Fruit fly (Drosophila melanogaster) whole organism, embryonic: ENCODE data around the gene Eig71Ei.

ENCODE experiments used
- CG10267 ChIP-seq: fragments of 200-800 bp; sonication (Bioruptor generic); optimal IDR thresholded peaks from 2 replicates; lab custom pipeline; 2018; ENCODE audit warnings: missing biosample characterization, mild to moderate bottlenecking, missing genetic modification characterization, moderate library complexity
- CG10431 ChIP-seq: fragments of 200-800 bp; sonication (Bioruptor generic); optimal IDR thresholded peaks from 3 replicates; lab custom pipeline; 2018; ENCODE audit warnings: missing biosample characterization, mild to moderate bottlenecking, missing genetic modification characterization
- CG12071 ChIP-seq: fragments of 200-800 bp; sonication (Bioruptor generic); optimal IDR thresholded peaks from 3 replicates; lab custom pipeline; 2018; ENCODE audit warnings: missing biosample characterization, mild to moderate bottlenecking, missing genetic modification characterization
- CG12155 ChIP-seq: fragments of 200-800 bp; sonication (Bioruptor generic); optimal IDR thresholded peaks from 3 replicates; lab custom pipeline; 2016; ENCODE audit warnings: missing biosample characterization, missing genetic modification characterization
- CG12769 ChIP-seq: fragments of 200-800 bp; sonication (Bioruptor generic); optimal IDR thresholded peaks from 2 replicates; lab custom pipeline; 2019; ENCODE audit warnings: missing biosample characterization, mild to moderate bottlenecking, missing genetic modification characterization, moderate library complexity
- CG15514 ChIP-seq: fragments of 200-800 bp; sonication (Bioruptor generic); optimal IDR thresholded peaks from 3 replicates; lab custom pipeline; 2017; ENCODE audit warnings: missing biosample characterization, missing genetic modification characterization, mild to moderate bottlenecking, moderate library complexity, missing genetic modification reagents
- CG16863 ChIP-seq: fragments of 200-800 bp; sonication (Bioruptor generic); optimal IDR thresholded peaks from 3 replicates; lab custom pipeline; 2016; ENCODE audit warnings: missing biosample characterization, missing genetic modification characterization
- CG17385 ChIP-seq: fragments of 200-800 bp; sonication (Bioruptor generic); optimal IDR thresholded peaks from 3 replicates; lab custom pipeline; 2018; ENCODE audit warnings: missing biosample characterization, mild to moderate bottlenecking, missing genetic modification characterization
- CG18011 ChIP-seq: fragments of 200-800 bp; sonication (Bioruptor generic); optimal IDR thresholded peaks from 2 replicates; lab custom pipeline; 2017; ENCODE audit warnings: missing biosample characterization, missing genetic modification characterization, mild to moderate bottlenecking, moderate library complexity, missing genotype
- CG2116 ChIP-seq: fragments of 200-800 bp; sonication (Bioruptor generic); optimal IDR thresholded peaks from 3 replicates; lab custom pipeline; 2018; ENCODE audit warnings: missing biosample characterization, mild to moderate bottlenecking, missing genetic modification characterization
- CG3065 ChIP-seq: fragments of 200-800 bp; sonication (Bioruptor generic); optimal IDR thresholded peaks from 2 replicates; lab custom pipeline; 2016; ENCODE audit warnings: missing biosample characterization, missing genetic modification characterization
- CG33213 ChIP-seq: fragments of 200-800 bp; sonication (Bioruptor generic); optimal IDR thresholded peaks from 3 replicates; lab custom pipeline; 2016; ENCODE audit warnings: missing biosample characterization, missing genetic modification characterization
- CG34376 ChIP-seq: fragments of 200-800 bp; sonication (Bioruptor generic); optimal IDR thresholded peaks from 2 replicates; lab custom pipeline; 2018; ENCODE audit warnings: missing biosample characterization, mild to moderate bottlenecking, missing genetic modification characterization
- CG7745 ChIP-seq: fragments of 200-800 bp; sonication (Bioruptor generic); optimal IDR thresholded peaks from 2 replicates; lab custom pipeline; 2018; ENCODE audit warnings: missing biosample characterization, mild to moderate bottlenecking, missing genetic modification characterization, moderate library complexity
- CTCF ChIP-seq: fragments of 200-800 bp; sonication (Bioruptor generic); optimal IDR thresholded peaks from 2 replicates; lab custom pipeline; 2017; ENCODE audit warnings: missing biosample characterization, mild to moderate bottlenecking, missing genetic modification characterization, moderate library complexity
- CoRest ChIP-seq: fragments of 200-800 bp; sonication (Bioruptor generic); optimal IDR thresholded peaks from 3 replicates; lab custom pipeline; 2018; ENCODE audit warnings: missing biosample characterization, mild to moderate bottlenecking, missing genetic modification characterization, moderate library complexity
- Dll ChIP-seq: fragments of 200-800 bp; sonication (Bioruptor generic); IDR thresholded peaks from 4 replicates; pipeline ENCODE4 v1.3.6; 2022; ENCODE audit warnings: missing biosample characterization, missing genetic modification characterization; ENCODE audit not compliant: partially characterized antibody
- Ets97D ChIP-seq: fragments of 200-800 bp; sonication (Bioruptor generic); optimal IDR thresholded peaks from 3 replicates; lab custom pipeline; 2016; ENCODE audit warnings: missing biosample characterization, missing genetic modification characterization
- Gsc ChIP-seq: fragments of 200-800 bp; sonication (Bioruptor generic); IDR thresholded peaks from 2 replicates; pipeline ENCODE4 v1.3.6; 2022; ENCODE audit warnings: missing biosample characterization, missing genetic modification characterization
- Hr51 ChIP-seq, 2 experiments: fragments of 200-800 bp; sonication (Bioruptor generic); optimal IDR thresholded peaks; 2 replicates in 1 of 2; 3 replicates in 1 of 2; lab custom pipeline; 2016 to 2018; ENCODE audit warnings: missing biosample characterization in 2 of 2, missing genetic modification characterization in 2 of 2, mild to moderate bottlenecking in 1 of 2, moderate library complexity in 1 of 2
- Lhr ChIP-seq: fragments of 200-800 bp; sonication (Bioruptor generic); optimal IDR thresholded peaks from 3 replicates; lab custom pipeline; 2017; ENCODE audit warnings: mild to moderate bottlenecking, missing biosample characterization, missing genetic modification reagents, missing genetic modification characterization
- Max ChIP-seq: fragments of 200-800 bp; sonication (Bioruptor generic); optimal IDR thresholded peaks from 2 replicates; lab custom pipeline; 2016; ENCODE audit warnings: missing biosample characterization, mild to moderate bottlenecking, missing genetic modification characterization
- Med ChIP-seq: fragments of 200-800 bp; sonication (Bioruptor generic); peaks from one replicate; lab custom pipeline; 2016; ENCODE audit warnings: missing biosample characterization, missing genetic modification characterization, mild to moderate bottlenecking, inconsistent platforms, moderate library complexity
- NfI ChIP-seq: fragments of 200-800 bp; sonication (Bioruptor generic); optimal IDR thresholded peaks from 3 replicates; lab custom pipeline; 2018; ENCODE audit warnings: missing biosample characterization, mild to moderate bottlenecking, missing genetic modification characterization, moderate library complexity
- Opbp ChIP-seq: fragments of 200-800 bp; sonication (Bioruptor generic); IDR thresholded peaks from 3 replicates; pipeline ENCODE4 v1.3.6; 2022; ENCODE audit warnings: missing biosample characterization, missing genetic modification characterization; ENCODE audit not compliant: partially characterized antibody
- Rfx ChIP-seq: fragments of 200-800 bp; sonication (Bioruptor generic); IDR thresholded peaks from 2 replicates; pipeline ENCODE4 v1.3.6; 2022; ENCODE audit warnings: missing biosample characterization, missing genetic modification characterization
- Sry-β ChIP-seq: fragments of 200-800 bp; sonication (Bioruptor generic); optimal IDR thresholded peaks from 2 replicates; lab custom pipeline; 2018; ENCODE audit warnings: missing biosample characterization, mild to moderate bottlenecking, missing genetic modification characterization, moderate library complexity
- Xrp1 ChIP-seq: fragments of 200-800 bp; sonication (Bioruptor generic); IDR thresholded peaks from 2 replicates; pipeline ENCODE4 v1.3.6; 2022; ENCODE audit warnings: missing biosample characterization, missing genetic modification characterization
- abd-A ChIP-seq: fragments of 200-800 bp; sonication (Bioruptor generic); optimal IDR thresholded peaks from 3 replicates; lab custom pipeline; 2019; ENCODE audit warnings: missing biosample characterization, mild to moderate bottlenecking, missing genetic modification characterization, moderate library complexity
- ara ChIP-seq: fragments of 200-800 bp; sonication (Bioruptor generic); IDR thresholded peaks from 2 replicates; pipeline ENCODE4 v1.3.6; 2022; ENCODE audit warnings: missing biosample characterization, missing genetic modification characterization
- bsh ChIP-seq, 2 experiments: fragments of 200-800 bp; sonication (Bioruptor generic); optimal IDR thresholded peaks; 2 replicates each; lab custom pipeline; 2017 to 2018; ENCODE audit warnings: mild to moderate bottlenecking in 2 of 2, missing biosample characterization in 2 of 2, missing genetic modification characterization in 2 of 2, moderate library complexity in 1 of 2
- cad ChIP-seq: fragments of >200 bp; optimal IDR thresholded peaks from 2 replicates; lab custom pipeline; 2017; ENCODE audit warnings: missing biosample characterization, missing genetic modification characterization
- cato ChIP-seq: fragments of 200-800 bp; sonication (Bioruptor generic); optimal IDR thresholded peaks from 2 replicates; lab custom pipeline; 2016; ENCODE audit warnings: missing biosample characterization, missing genetic modification characterization, borderline replicate concordance
- caup ChIP-seq: fragments of 200-800 bp; sonication (Bioruptor generic); optimal IDR thresholded peaks from 3 replicates; lab custom pipeline; 2017; ENCODE audit warnings: missing biosample characterization, mild to moderate bottlenecking, missing genetic modification characterization, moderate library complexity; ENCODE audit not compliant: severe bottlenecking
- chinmo ChIP-seq: fragments of 200-800 bp; sonication (Bioruptor generic); IDR thresholded peaks from 4 replicates; pipeline ENCODE4 v1.3.6; 2022; ENCODE audit warnings: missing biosample characterization, missing genetic modification characterization; ENCODE audit not compliant: partially characterized antibody
- eve ChIP-seq, 2 experiments: fragments of >200 bp; optimal IDR thresholded peaks; 2 replicates each; lab custom pipeline; 2017; ENCODE audit warnings: missing biosample characterization in 2 of 2, missing genetic modification characterization in 2 of 2
- fru ChIP-seq: fragments of >200 bp; optimal IDR thresholded peaks from 2 replicates; lab custom pipeline; 2017
- grau ChIP-seq: fragments of 200-800 bp; optimal IDR thresholded peaks from 3 replicates; lab custom pipeline; 2019; ENCODE audit warnings: missing biosample characterization, mild to moderate bottlenecking, missing genetic modification characterization, moderate library complexity
- jigr1 ChIP-seq: fragments of 200-800 bp; sonication (Bioruptor generic); IDR thresholded peaks from 3 replicates; pipeline ENCODE4 v1.3.6; 2022; ENCODE audit warnings: missing biosample characterization, missing genetic modification characterization
- jing ChIP-seq: fragments of 200-800 bp; sonication (Bioruptor generic); optimal IDR thresholded peaks from 2 replicates; lab custom pipeline; 2018; ENCODE audit warnings: missing biosample characterization, mild to moderate bottlenecking, missing genetic modification characterization
- pan ChIP-seq, 4 experiments: fragments of >200 bp in 3 of 4; fragments of 200-800 bp in 1 of 4; sonication (Bioruptor generic) in 1 of 4; optimal IDR thresholded peaks in 3 of 4; IDR thresholded peaks in 1 of 4; 2 replicates each; pipeline versions ENCODE4 v1.3.6 to Lab custom; 2017 to 2022; ENCODE audit warnings: missing biosample characterization in 2 of 4, missing genetic modification characterization in 2 of 4, mixed read lengths in 1 of 4
- phol ChIP-seq: fragments of 200-800 bp; sonication (Bioruptor generic); optimal IDR thresholded peaks from 3 replicates; lab custom pipeline; 2018; ENCODE audit warnings: missing biosample characterization, mild to moderate bottlenecking, missing genetic modification characterization, moderate library complexity
- pita ChIP-seq: fragments of 200-800 bp; sonication (Bioruptor generic); optimal IDR thresholded peaks from 2 replicates; lab custom pipeline; 2017; ENCODE audit warnings: missing biosample characterization, mild to moderate bottlenecking, missing genetic modification characterization
- salm ChIP-seq: fragments of 200-800 bp; sonication (Bioruptor generic); optimal IDR thresholded peaks from 2 replicates; lab custom pipeline; 2018; ENCODE audit warnings: missing biosample characterization, mild to moderate bottlenecking, missing genetic modification characterization
- shn ChIP-seq: fragments of 200-800 bp; sonication (Bioruptor generic); optimal IDR thresholded peaks from 3 replicates; lab custom pipeline; 2016; ENCODE audit warnings: missing biosample characterization, missing genetic modification characterization
- sima ChIP-seq: fragments of 200-800 bp; sonication (Bioruptor generic); optimal IDR thresholded peaks from 2 replicates; lab custom pipeline; 2016; ENCODE audit warnings: missing biosample characterization, missing genetic modification characterization
- sqz ChIP-seq: fragments of 200-800 bp; sonication (Bioruptor generic); optimal IDR thresholded peaks from 3 replicates; lab custom pipeline; 2018; ENCODE audit warnings: missing biosample characterization, mild to moderate bottlenecking, missing genetic modification characterization
- stwl ChIP-seq: fragments of 200-800 bp; sonication (Bioruptor generic); optimal IDR thresholded peaks from 3 replicates; lab custom pipeline; 2018; ENCODE audit warnings: missing biosample characterization, mild to moderate bottlenecking, missing genetic modification characterization, moderate library complexity
- ttk ChIP-seq: fragments of 200-800 bp; sonication (Bioruptor generic); IDR thresholded peaks from 2 replicates; pipeline ENCODE4 v2.1.2; 2022; ENCODE audit warnings: missing biosample characterization, missing genetic modification characterization

Eig71Ei gene

DNA sequence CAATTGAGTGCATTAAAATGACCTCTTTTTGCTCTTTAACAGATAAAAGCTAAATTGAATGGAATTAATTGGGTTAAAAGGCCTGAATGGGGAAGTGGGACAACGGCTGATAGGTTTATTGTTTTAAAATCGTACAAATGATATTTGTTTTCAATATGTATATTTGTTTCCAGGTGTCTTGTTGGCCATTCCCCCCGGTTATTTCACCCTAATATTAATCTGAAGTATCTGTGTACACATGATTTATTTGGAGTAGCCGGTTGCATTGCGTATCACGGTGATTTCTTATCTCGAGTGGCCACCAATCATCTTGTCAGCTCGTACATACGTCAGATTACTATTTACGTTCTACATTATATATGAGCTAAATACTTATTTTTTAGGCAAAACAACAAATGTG is 23.1 kb upstream of the Eig71Ei start (continued):
- TF ChIP-seq pan (optimal IDR thresholded peaks at IDR 0.05; lab: Kevin White, UChicago), result no peak
- TF ChIP-seq pan (GFP tag; optimal IDR thresholded peaks at IDR 0.05 in 1 of 2, IDR thresholded peaks at IDR 0.05 in 1 of 2), result no peak
- no peak for TF ChIP-seq CG12155 (GFP tag; lab: Kevin White, UChicago)
- TF ChIP-seq Sry-β (GFP tag; lab: Kevin White, UChicago), result no peak
- TF ChIP-seq eve (GFP tag; optimal IDR thresholded peaks at IDR 0.05; lab: Kevin White, UChicago), result no peak
- peak; percentile 45 for TF ChIP-seq CG34376 (GFP tag; lab: Kevin White, UChicago)
- no peak for TF ChIP-seq CG3065 (GFP tag; lab: Kevin White, UChicago)
- no peak for TF ChIP-seq CG12769 (tag; lab: Kevin White, UChicago)
- TF ChIP-seq CG18011 (GFP tag; lab: Kevin White, UChicago), result no peak
- no peak for TF ChIP-seq Rfx
- TF ChIP-seq ttk, result no peak
- TF ChIP-seq Xrp1, result 0 out of 2 replicates have a peak, but pooled peaks have one; percentile 21
- TF ChIP-seq chinmo (GFP tag; lab: Robert Waterston, UW), result peak; percentile 65; the same call in 2 of the 4 replicates

- TF ChIP-seq cad (GFP tag; lab: Kevin White, UChicago) (no peak), CG33213 (GFP tag; lab: Kevin White, UChicago) (no peak), CG17385 (peak; percentile 1), CG12071 (GFP tag; lab: Kevin White, UChicago) (no peak), Max (GFP tag; lab: Kevin White, UChicago) (no peak), sima (GFP tag; lab: Kevin White, UChicago) (no peak), salm (tag; lab: Kevin White, UChicago) (no peak), Dll (0 out of 4 replicates have a peak, but pooled peaks have one; percentile 21), Lhr (GFP tag; lab: Kevin White, UChicago) (peak; percentile 27), grau (tag; lab: Kevin White, UChicago) (peak; percentile 20), Hr51 (GFP tag; optimal IDR thresholded peaks at IDR 0.05; lab: Kevin White, UChicago) (no peak), Opbp (GFP tag; lab: Robert Waterston, UW) (peak; percentile 31; the same call in 1 of the 3 replicates), CTCF (GFP tag; lab: Kevin White, UChicago) (peak; percentile 50), sqz (GFP tag; lab: Kevin White, UChicago) (peak; percentile 35), jing (no peak), CoRest (tag; lab: Kevin White, UChicago) (peak; percentile 29), CG16863 (GFP tag; lab: Kevin White, UChicago) (no peak), fru (no peak), stwl (tag; lab: Kevin White, UChicago) (peak; percentile 77), Ets97D (GFP tag; lab: Kevin White, UChicago) (peak; percentile 67), jigr1 (GFP tag; lab: Robert Waterston, UW) (no peak), Gsc (no peak), CG2116 (GFP tag; lab: Kevin White, UChicago) (no peak), shn (GFP tag; lab: Kevin White, UChicago) (no peak), phol (tag; lab: Kevin White, UChicago) (no peak), NfI (GFP tag; lab: Kevin White, UChicago) (peak; percentile 23), caup (GFP tag; lab: Kevin White, UChicago) (no peak), Med (GFP tag; lab: Kevin White, UChicago) (peak; percentile 15), CG15514 (no peak), CG10267 (tag; lab: Kevin White, UChicago) (peak; percentile 4), cato (no peak), CG7745 (no peak), CG10431 (GFP tag; lab: Kevin White, UChicago) (no peak), abd-A (tag; lab: Kevin White, UChicago) (no peak), bsh (GFP tag; optimal IDR thresholded peaks at IDR 0.05; lab: Kevin White, UChicago) (peak in 1 of 2 experiments; percentile 29), ara (GFP tag; lab: Robert Waterston, UW) (no peak), pita (GFP tag; lab: Kevin White, UChicago) (peak; percentile 76)
Measured at dm6 chr3L:15636978-15637377, 22.5 kb upstream of the Eig71Ei start.
